Fruit fly (Drosophila melanogaster) whole organism, embryonic: ENCODE results near the gene CG32819.

ENCODE experiments used
- Atf6 ChIP-seq: fragments of 200-800 bp; sonication (Bioruptor generic); IDR thresholded peaks from 2 replicates; pipeline ENCODE4 v1.3.6; 2022; ENCODE audit warnings: missing biosample characterization, missing genetic modification characterization
- BEAF-32 ChIP-seq: fragments of 200-800 bp; sonication (Bioruptor generic); optimal IDR thresholded peaks from 3 replicates; lab custom pipeline; 2017; ENCODE audit warnings: missing biosample characterization, missing genetic modification characterization, mild to moderate bottlenecking, moderate library complexity, missing genetic modification reagents
- Bgb ChIP-seq: fragments of 200-800 bp; sonication (Bioruptor generic); IDR thresholded peaks from 2 replicates; pipeline ENCODE4 v1.3.6; 2022; ENCODE audit warnings: missing biosample characterization, missing genetic modification characterization; ENCODE audit not compliant: partially characterized antibody
- CG10267 ChIP-seq: fragments of 200-800 bp; sonication (Bioruptor generic); optimal IDR thresholded peaks from 2 replicates; lab custom pipeline; 2018; ENCODE audit warnings: missing biosample characterization, mild to moderate bottlenecking, missing genetic modification characterization, moderate library complexity
- CG13287 ChIP-seq: fragments of 200-800 bp; sonication (Bioruptor generic); IDR thresholded peaks from 2 replicates; pipeline ENCODE4 v1.3.6; 2022; ENCODE audit warnings: missing biosample characterization, missing genetic modification characterization; ENCODE audit not compliant: partially characterized antibody
- CG14710 ChIP-seq: fragments of 200-800 bp; sonication (Bioruptor generic); optimal IDR thresholded peaks from 3 replicates; lab custom pipeline; 2019; ENCODE audit warnings: missing biosample characterization, mild to moderate bottlenecking, missing genetic modification characterization, moderate library complexity
- CG14860 ChIP-seq: fragments of 200-800 bp; sonication (Bioruptor generic); IDR thresholded peaks from 3 replicates; pipeline ENCODE4 v1.3.6; 2022; ENCODE audit warnings: missing biosample characterization, missing genetic modification characterization; ENCODE audit not compliant: partially characterized antibody
- CG15073 ChIP-seq: fragments of 200-800 bp; sonication (Bioruptor generic); optimal IDR thresholded peaks from 2 replicates; lab custom pipeline; 2016; ENCODE audit warnings: missing biosample characterization, missing genetic modification characterization
- CG15514 ChIP-seq: fragments of 200-800 bp; sonication (Bioruptor generic); optimal IDR thresholded peaks from 3 replicates; lab custom pipeline; 2017; ENCODE audit warnings: missing biosample characterization, missing genetic modification characterization, mild to moderate bottlenecking, moderate library complexity, missing genetic modification reagents
- CG1603 ChIP-seq: fragments of 200-800 bp; sonication (Bioruptor generic); optimal IDR thresholded peaks from 2 replicates; lab custom pipeline; 2019; ENCODE audit warnings: missing biosample characterization, mild to moderate bottlenecking, missing genetic modification characterization, moderate library complexity
- CG17912 ChIP-seq: fragments of 200-800 bp; sonication (Bioruptor generic); optimal IDR thresholded peaks from 2 replicates; lab custom pipeline; 2018; ENCODE audit warnings: missing biosample characterization, mild to moderate bottlenecking, missing genetic modification characterization
- CG18599 ChIP-seq: fragments of 200-800 bp; sonication (Bioruptor generic); optimal IDR thresholded peaks from 3 replicates; lab custom pipeline; 2017; ENCODE audit warnings: missing biosample characterization, missing genetic modification characterization, mild to moderate bottlenecking, moderate library complexity, missing genetic modification reagents
- CG2199 ChIP-seq: fragments of 200-800 bp; sonication (Bioruptor generic); IDR thresholded peaks from 3 replicates; pipeline ENCODE4 v1.3.6; 2022; ENCODE audit warnings: missing biosample characterization, missing genetic modification characterization
- CG32772 ChIP-seq: fragments of 200-800 bp; sonication (Bioruptor generic); IDR thresholded peaks from 2 replicates; pipeline ENCODE4 v1.3.6; 2022; ENCODE audit warnings: missing biosample characterization, missing genetic modification characterization
- CG4617 ChIP-seq: fragments of 200-800 bp; sonication (Bioruptor generic); optimal IDR thresholded peaks from 3 replicates; lab custom pipeline; 2016; ENCODE audit warnings: missing biosample characterization, missing genetic modification characterization, borderline replicate concordance
- CG6791 ChIP-seq: fragments of 200-800 bp; sonication (Bioruptor generic); IDR thresholded peaks from 3 replicates; pipeline ENCODE4 v1.3.6; 2022; ENCODE audit warnings: missing biosample characterization, missing genetic modification characterization; ENCODE audit not compliant: partially characterized antibody
- CG7372 ChIP-seq: fragments of 200-800 bp; sonication (Bioruptor generic); IDR thresholded peaks from 2 replicates; pipeline ENCODE4 v1.3.6; 2022; ENCODE audit warnings: missing biosample characterization, missing genetic modification characterization
- CG7786 ChIP-seq: fragments of 200-800 bp; sonication (Bioruptor generic); optimal IDR thresholded peaks from 2 replicates; lab custom pipeline; 2016; ENCODE audit warnings: missing biosample characterization, missing genetic modification characterization
- CG7839 ChIP-seq: fragments of 200-800 bp; sonication (Bioruptor generic); optimal IDR thresholded peaks from 3 replicates; lab custom pipeline; 2018; ENCODE audit warnings: missing biosample characterization, mild to moderate bottlenecking, missing genetic modification characterization, moderate library complexity
- CG8290 ChIP-seq, 3 experiments: fragments of 200-800 bp; sonication (Bioruptor generic); optimal IDR thresholded peaks; 2 replicates each; lab custom pipeline; 2016 to 2019; ENCODE audit warnings: missing biosample characterization in 3 of 3, missing genetic modification characterization in 3 of 3, mild to moderate bottlenecking in 2 of 3, moderate library complexity in 1 of 3
- CG9797 ChIP-seq: fragments of 200-800 bp; sonication (Bioruptor generic); optimal IDR thresholded peaks from 3 replicates; lab custom pipeline; 2018; ENCODE audit warnings: missing biosample characterization, mild to moderate bottlenecking, missing genetic modification characterization
- CTCF ChIP-seq: fragments of 200-800 bp; sonication (Bioruptor generic); optimal IDR thresholded peaks from 2 replicates; lab custom pipeline; 2017; ENCODE audit warnings: missing biosample characterization, mild to moderate bottlenecking, missing genetic modification characterization, moderate library complexity
- Dref ChIP-seq: fragments of 200-800 bp; sonication (Bioruptor generic); IDR thresholded peaks from 2 replicates; pipeline ENCODE4 v1.3.6; 2022; ENCODE audit warnings: missing biosample characterization, missing genetic modification characterization
- Drgx ChIP-seq: fragments of 200-800 bp; sonication (Bioruptor generic); IDR thresholded peaks from 2 replicates; pipeline ENCODE4 v1.3.6; 2022; ENCODE audit warnings: missing biosample characterization, missing genetic modification characterization
- MBD-R2 ChIP-seq: fragments of 200-800 bp; sonication (Bioruptor generic); IDR thresholded peaks from 2 replicates; pipeline ENCODE4 v1.3.6; 2022; ENCODE audit warnings: missing biosample characterization, missing genetic modification characterization
- Med ChIP-seq: fragments of 200-800 bp; sonication (Bioruptor generic); peaks from one replicate; lab custom pipeline; 2016; ENCODE audit warnings: missing biosample characterization, missing genetic modification characterization, mild to moderate bottlenecking, inconsistent platforms, moderate library complexity
- Myb ChIP-seq: fragments of 200-800 bp; sonication (Bioruptor generic); optimal IDR thresholded peaks from 2 replicates; lab custom pipeline; 2016; ENCODE audit warnings: missing biosample characterization, missing genetic modification characterization
- Opbp ChIP-seq: fragments of 200-800 bp; sonication (Bioruptor generic); IDR thresholded peaks from 3 replicates; pipeline ENCODE4 v1.3.6; 2022; ENCODE audit warnings: missing biosample characterization, missing genetic modification characterization; ENCODE audit not compliant: partially characterized antibody
- Scr ChIP-seq: fragments of 200-800 bp; sonication (Bioruptor generic); IDR thresholded peaks from 2 replicates; pipeline ENCODE4 v1.3.6; 2022; ENCODE audit warnings: missing biosample characterization, missing genetic modification characterization; ENCODE audit not compliant: partially characterized antibody
- Taf1 ChIP-seq: fragments of 200-800 bp; sonication (Bioruptor generic); IDR thresholded peaks from 2 replicates; pipeline ENCODE4 v1.3.6; 2022; ENCODE audit warnings: missing biosample characterization, missing genetic modification characterization
- amos ChIP-seq: fragments of 200-800 bp; sonication (Bioruptor generic); IDR thresholded peaks from 2 replicates; pipeline ENCODE4 v1.3.6; 2022; ENCODE audit warnings: missing biosample characterization, missing genetic modification characterization; ENCODE audit not compliant: partially characterized antibody
- ato ChIP-seq: fragments of 200-800 bp; sonication (Bioruptor generic); IDR thresholded peaks from 2 replicates; pipeline ENCODE4 v1.3.6; 2022; ENCODE audit warnings: missing biosample characterization, missing genetic modification characterization; ENCODE audit not compliant: partially characterized antibody
- bab2 ChIP-seq: fragments of 200-800 bp; sonication (Bioruptor generic); optimal IDR thresholded peaks from 2 replicates; lab custom pipeline; 2016; ENCODE audit warnings: missing biosample characterization, missing genetic modification characterization
- cg ChIP-seq: fragments of 200-800 bp; sonication (Bioruptor generic); optimal IDR thresholded peaks from 3 replicates; lab custom pipeline; 2019; ENCODE audit warnings: missing biosample characterization, mild to moderate bottlenecking, missing genetic modification characterization, moderate library complexity
- chif ChIP-seq, 2 experiments: fragments of 200-800 bp; sonication (Bioruptor generic); optimal IDR thresholded peaks; 3 replicates each; lab custom pipeline; 2016; ENCODE audit warnings: missing biosample characterization in 2 of 2, missing genetic modification characterization in 2 of 2
- crc ChIP-seq: fragments of 200-800 bp; sonication (Bioruptor generic); optimal IDR thresholded peaks from 2 replicates; lab custom pipeline; 2016; ENCODE audit warnings: missing biosample characterization, missing genetic modification characterization
- crp ChIP-seq, 2 experiments: fragments of 200-800 bp; sonication (Bioruptor generic); optimal IDR thresholded peaks; 2 replicates in 1 of 2; 3 replicates in 1 of 2; lab custom pipeline; 2017; ENCODE audit warnings: missing biosample characterization in 2 of 2, missing genetic modification characterization in 2 of 2, mild to moderate bottlenecking in 1 of 2, moderate library complexity in 1 of 2
- gcm2 ChIP-seq: fragments of 200-800 bp; sonication (Bioruptor generic); optimal IDR thresholded peaks from 2 replicates; lab custom pipeline; 2016; ENCODE audit warnings: missing biosample characterization, missing genetic modification characterization
- gfzf ChIP-seq: fragments of 200-800 bp; sonication (Bioruptor generic); optimal IDR thresholded peaks from 2 replicates; lab custom pipeline; 2016; ENCODE audit warnings: missing biosample characterization, mild to moderate bottlenecking, missing genetic modification characterization, moderate library complexity
- knrl ChIP-seq: fragments of 200-800 bp; sonication (Bioruptor generic); IDR thresholded peaks from 3 replicates; pipeline ENCODE4 v1.3.6; 2022; ENCODE audit warnings: missing biosample characterization, missing genetic modification characterization; ENCODE audit not compliant: partially characterized antibody
- onecut ChIP-seq: fragments of 200-800 bp; sonication (Bioruptor generic); IDR thresholded peaks from 2 replicates; pipeline ENCODE4 v1.3.6; 2022; ENCODE audit warnings: missing biosample characterization, missing genetic modification characterization
- rib ChIP-seq: fragments of 200-800 bp; sonication (Bioruptor generic); IDR thresholded peaks from 2 replicates; pipeline ENCODE4 v1.3.6; 2022; ENCODE audit warnings: missing biosample characterization, missing genetic modification characterization
- sens ChIP-seq: fragments of 200-800 bp; sonication (Bioruptor generic); peaks from one replicate; lab custom pipeline; 2016; ENCODE audit warnings: missing biosample characterization, missing genetic modification characterization
- sna ChIP-seq: fragments of 200-800 bp; sonication (Bioruptor generic); IDR thresholded peaks from 2 replicates; pipeline ENCODE4 v1.3.6; 2022; ENCODE audit warnings: missing biosample characterization, missing genetic modification characterization; ENCODE audit not compliant: partially characterized antibody
- tin ChIP-seq: fragments of 200-800 bp; sonication (Bioruptor generic); optimal IDR thresholded peaks from 3 replicates; lab custom pipeline; 2016; ENCODE audit warnings: missing biosample characterization, missing genetic modification characterization
- tna ChIP-seq: fragments of 200-800 bp; sonication (Bioruptor generic); IDR thresholded peaks from 2 replicates; pipeline ENCODE4 v1.3.6; 2022; ENCODE audit warnings: missing biosample characterization, missing genetic modification characterization; ENCODE audit not compliant: partially characterized antibody
- unpg ChIP-seq: fragments of 200-800 bp; sonication (Bioruptor generic); optimal IDR thresholded peaks from 3 replicates; lab custom pipeline; 2018; ENCODE audit warnings: missing biosample characterization, mild to moderate bottlenecking, missing genetic modification characterization, moderate library complexity
- vnd ChIP-seq: fragments of 200-800 bp; sonication (Bioruptor generic); IDR thresholded peaks from 3 replicates; pipeline ENCODE4 v1.3.6; 2022; ENCODE audit warnings: missing biosample characterization, missing genetic modification characterization; ENCODE audit not compliant: partially characterized antibody

CG32819 gene

DNA sequence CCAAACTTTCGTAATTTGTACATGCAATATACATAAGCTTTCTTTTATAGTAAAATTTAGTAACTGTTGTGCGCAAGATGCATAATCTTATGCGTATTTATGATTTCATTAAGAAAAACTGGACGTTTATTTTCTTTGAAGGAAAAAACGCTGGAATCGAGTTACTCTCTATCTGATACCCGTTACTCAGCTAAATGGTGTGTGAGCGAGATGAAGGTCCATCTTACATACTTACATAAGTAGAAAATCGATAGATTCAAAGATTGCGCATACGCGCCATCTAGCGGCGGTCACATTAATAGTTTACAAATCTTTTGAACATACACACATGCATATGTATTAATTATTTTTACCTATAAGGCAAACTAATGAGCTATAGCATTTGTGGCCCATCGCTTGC lies 15.4 kb downstream of the CG32819 start (continued):
- TF ChIP-seq sna (GFP tag; lab: Robert Waterston, UW) (0 out of 2 replicates have a peak, but pooled peaks have one; percentile 44), CG4617 (no peak), CG9797 (GFP tag; lab: Kevin White, UChicago) (no peak), CG7786 (GFP tag; lab: Kevin White, UChicago) (no peak), CG7839 (tag; lab: Kevin White, UChicago) (no peak), Bgb (GFP tag; lab: Robert Waterston, UW) (peak; percentile 50), tin (GFP tag; lab: Kevin White, UChicago) (no peak), CG17912 (GFP tag; lab: Kevin White, UChicago) (no peak), CG14710 (tag; lab: Kevin White, UChicago) (peak; percentile 7), Taf1 (no peak), vnd (GFP tag; lab: Robert Waterston, UW) (peak; percentile 59; the same call in 2 of the 3 replicates), CG2199 (GFP tag; lab: Robert Waterston, UW) (0 out of 3 replicates have a peak, but pooled peaks have one; percentile 10), knrl (GFP tag; lab: Robert Waterston, UW) (0 out of 3 replicates have a peak, but pooled peaks have one; percentile 11), crp (GFP tag; optimal IDR thresholded peaks at IDR 0.05; lab: Kevin White, UChicago) (no peak), unpg (GFP tag; lab: Kevin White, UChicago) (no peak), Opbp (GFP tag; lab: Robert Waterston, UW) (peak; percentile 31; the same call in 1 of the 3 replicates), cg (GFP tag; lab: Kevin White, UChicago) (peak; percentile 49), chif (GFP tag; optimal IDR thresholded peaks at IDR 0.05; lab: Kevin White, UChicago) (no peak), amos (GFP tag; lab: Robert Waterston, UW) (peak; percentile 47), CG8290 (GFP tag; optimal IDR thresholded peaks at IDR 0.05; lab: Kevin White, UChicago) (no peak), CG8290 (tag; optimal IDR thresholded peaks at IDR 0.05; lab: Kevin White, UChicago) (peak in 1 of 2 experiments; percentile 0), bab2 (GFP tag; lab: Kevin White, UChicago) (no peak), Scr (GFP tag; lab: Robert Waterston, UW) (0 out of 2 replicates have a peak, but pooled peaks have one; percentile 16), Dref (GFP tag; lab: Robert Waterston, UW) (peak; percentile 47), CG1603 (tag; lab: Kevin White, UChicago) (peak; percentile 20), Atf6 (GFP tag; lab: Robert Waterston, UW) (no peak), sens (peak; percentile 38), gfzf (GFP tag; lab: Kevin White, UChicago) (peak; percentile 64), gcm2 (GFP tag; lab: Kevin White, UChicago) (no peak), Drgx (GFP tag; lab: Robert Waterston, UW) (no peak), CG6791 (peak; percentile 60; the same call in 2 of the 3 replicates), rib (GFP tag; lab: Robert Waterston, UW) (no peak), CG7372 (GFP tag; lab: Robert Waterston, UW) (no peak), CG10267 (no peak), Myb (GFP tag; lab: Kevin White, UChicago) (no peak), BEAF-32 (peak; percentile 4), CG18599 (GFP tag; lab: Kevin White, UChicago) (no peak), tna (GFP tag; lab: Robert Waterston, UW) (peak; percentile 61), CG32772 (GFP tag; lab: Robert Waterston, UW) (no peak), CG15514 (GFP tag; lab: Kevin White, UChicago) (peak; percentile 9), CG15073 (no peak), MBD-R2 (peak; percentile 42; the same call in 1 of the 2 replicates), CG13287 (GFP tag; lab: Robert Waterston, UW) (peak; percentile 38; the same call in 1 of the 2 replicates), ato (0 out of 2 replicates have a peak, but pooled peaks have one; percentile 49), crc (GFP tag; lab: Kevin White, UChicago) (no peak), CG14860 (GFP tag; lab: Robert Waterston, UW) (peak; percentile 70; the same call in 2 of the 3 replicates), Med (GFP tag; lab: Kevin White, UChicago) (peak; percentile 62), CTCF (peak; percentile 93), onecut (GFP tag; lab: Robert Waterston, UW) (peak; percentile 97)
